Fruit fly (Drosophila melanogaster) whole organism, prepupa: ENCODE results near the gene ksh.

Source experiments
- CG10631 ChIP-seq: fragments of 200-800 bp; sonication (Bioruptor generic); optimal IDR thresholded peaks from 2 replicates; lab custom pipeline; 2016; ENCODE audit warnings: missing biosample characterization, missing genetic modification characterization
- CG10669 ChIP-seq: fragments of 200-800 bp; sonication (Bioruptor generic); optimal IDR thresholded peaks from 3 replicates; lab custom pipeline; 2018; ENCODE audit warnings: missing biosample characterization, mild to moderate bottlenecking, missing genetic modification characterization, moderate library complexity
- CG11762 ChIP-seq: fragments of 200-800 bp; sonication (Bioruptor generic); optimal IDR thresholded peaks from 3 replicates; lab custom pipeline; 2016; ENCODE audit warnings: missing biosample characterization, missing genetic modification characterization; ENCODE audit not compliant: insufficient read depth
- CG11902 ChIP-seq: fragments of 200-800 bp; sonication (Bioruptor generic); optimal IDR thresholded peaks from 3 replicates; lab custom pipeline; 2016; ENCODE audit warnings: missing biosample characterization, missing genetic modification characterization
- CG31627 ChIP-seq: fragments of 200-800 bp; sonication (Bioruptor generic); optimal IDR thresholded peaks from 3 replicates; lab custom pipeline; 2016; ENCODE audit warnings: missing biosample characterization, missing genetic modification characterization
- CG34406 ChIP-seq: fragments of 200-800 bp; sonication (Bioruptor generic); optimal IDR thresholded peaks from 3 replicates; lab custom pipeline; 2016; ENCODE audit warnings: missing biosample characterization, missing genetic modification characterization
- CG4318 ChIP-seq: fragments of 200-800 bp; sonication (Bioruptor generic); optimal IDR thresholded peaks from 3 replicates; lab custom pipeline; 2017; ENCODE audit warnings: missing biosample characterization, mild to moderate bottlenecking, missing genetic modification characterization
- CG6163 ChIP-seq: fragments of 200-800 bp; sonication (Bioruptor generic); IDR thresholded peaks from 3 replicates; pipeline ENCODE4 v1.3.6; 2022; ENCODE audit warnings: missing biosample characterization, missing genetic modification characterization
- CG6276 ChIP-seq: fragments of 200-800 bp; sonication (Bioruptor generic); optimal IDR thresholded peaks from 2 replicates; lab custom pipeline; 2017; ENCODE audit warnings: missing biosample characterization, mild to moderate bottlenecking, missing genetic modification characterization
- CG6808 ChIP-seq: fragments of 200-800 bp; sonication (Bioruptor generic); optimal IDR thresholded peaks from 3 replicates; lab custom pipeline; 2017; ENCODE audit warnings: missing biosample characterization, missing genetic modification characterization, mild to moderate bottlenecking, moderate library complexity, missing genetic modification reagents
- CG7368 ChIP-seq: fragments of 200-800 bp; sonication (Bioruptor generic); optimal IDR thresholded peaks from 3 replicates; lab custom pipeline; 2016; ENCODE audit warnings: missing biosample characterization, missing genetic modification characterization
- CG8119 ChIP-seq: fragments of 200-800 bp; sonication (Bioruptor generic); IDR thresholded peaks from 3 replicates; pipeline ENCODE4 v1.3.6; 2022; ENCODE audit warnings: missing biosample characterization, missing genetic modification characterization
- CG8632 ChIP-seq: fragments of 200-800 bp; sonication (Bioruptor generic); optimal IDR thresholded peaks from 3 replicates; lab custom pipeline; 2016; ENCODE audit warnings: missing biosample characterization, missing genetic modification characterization
- CG9139 ChIP-seq: fragments of 200-800 bp; sonication (Bioruptor generic); optimal IDR thresholded peaks from 3 replicates; lab custom pipeline; 2017; ENCODE audit warnings: missing biosample characterization, mild to moderate bottlenecking, missing genetic modification characterization
- Eip75B ChIP-seq: fragments of 200-800 bp; sonication (Bioruptor generic); optimal IDR thresholded peaks from 3 replicates; lab custom pipeline; 2016; ENCODE audit warnings: missing biosample characterization, missing genetic modification characterization
- Eip78C ChIP-seq: fragments of 200-800 bp; sonication (Bioruptor generic); peaks from one replicate; lab custom pipeline; 2016; ENCODE audit warnings: missing biosample characterization, missing genetic modification characterization
- Eip93F ChIP-seq: fragments of 200-800 bp; sonication (Bioruptor generic); optimal IDR thresholded peaks from 2 replicates; lab custom pipeline; 2016; ENCODE audit warnings: missing biosample characterization, mild to moderate bottlenecking, missing genetic modification characterization
- Ets96B ChIP-seq: fragments of 200-800 bp; optimal IDR thresholded peaks from 2 replicates; lab custom pipeline; 2019; ENCODE audit warnings: missing biosample characterization, mild to moderate bottlenecking, missing genetic modification characterization, moderate library complexity
- Hr38 ChIP-seq: sonication (Bioruptor generic); optimal IDR thresholded peaks from 2 replicates; lab custom pipeline; 2016; ENCODE audit warnings: missing biosample characterization, missing genetic modification characterization
- Hr39 ChIP-seq: fragments of 200-800 bp; sonication (Bioruptor generic); optimal IDR thresholded peaks from 2 replicates; lab custom pipeline; 2016; ENCODE audit warnings: missing biosample characterization, missing genetic modification characterization
- Hr4 ChIP-seq: fragments of 200-800 bp; sonication (Bioruptor generic); optimal IDR thresholded peaks from 3 replicates; lab custom pipeline; 2016; ENCODE audit warnings: missing biosample characterization, missing genetic modification characterization
- Lpt ChIP-seq: fragments of 200-800 bp; sonication (Bioruptor generic); optimal IDR thresholded peaks from 3 replicates; lab custom pipeline; 2016; ENCODE audit warnings: missing biosample characterization, missing genetic modification characterization
- Met ChIP-seq: fragments of 200-800 bp; sonication (Bioruptor generic); optimal IDR thresholded peaks from 3 replicates; lab custom pipeline; 2016; ENCODE audit warnings: missing biosample characterization, missing genetic modification characterization
- Sox14 ChIP-seq: fragments of 200-800 bp; sonication (Bioruptor generic); optimal IDR thresholded peaks from 3 replicates; lab custom pipeline; 2016; ENCODE audit warnings: missing biosample characterization, missing genetic modification characterization
- dsx ChIP-seq: fragments of 200-800 bp; optimal IDR thresholded peaks from 3 replicates; lab custom pipeline; 2019; ENCODE audit warnings: missing biosample characterization, mild to moderate bottlenecking, missing genetic modification characterization, moderate library complexity; ENCODE audit not compliant: poor library complexity, severe bottlenecking
- eg ChIP-seq: fragments of 200-800 bp; sonication (Bioruptor generic); IDR thresholded peaks from 3 replicates; pipeline ENCODE4 v1.3.6; 2022; ENCODE audit warnings: missing biosample characterization, missing genetic modification characterization
- esn ChIP-seq: fragments of 200-800 bp; sonication (Bioruptor generic); optimal IDR thresholded peaks from 2 replicates; lab custom pipeline; 2016; ENCODE audit warnings: missing biosample characterization, mild to moderate bottlenecking, missing genetic modification characterization, moderate library complexity
- fd59A ChIP-seq: fragments of 200-800 bp; sonication (Bioruptor generic); optimal IDR thresholded peaks from 2 replicates; lab custom pipeline; 2017; ENCODE audit warnings: missing biosample characterization, mild to moderate bottlenecking, missing genetic modification characterization, missing genetic modification reagents
- fkh ChIP-seq: fragments of 200-800 bp; sonication (Bioruptor generic); optimal IDR thresholded peaks from 3 replicates; lab custom pipeline; 2017; ENCODE audit warnings: missing biosample characterization, mild to moderate bottlenecking, missing genetic modification characterization, moderate library complexity
- lz ChIP-seq: fragments of 200-800 bp; sonication (Bioruptor generic); optimal IDR thresholded peaks from 3 replicates; lab custom pipeline; 2016; ENCODE audit warnings: missing biosample characterization, missing genetic modification characterization
- net ChIP-seq: fragments of 200-800 bp; sonication (Bioruptor generic); optimal IDR thresholded peaks from 3 replicates; lab custom pipeline; 2016; ENCODE audit warnings: missing biosample characterization, missing genetic modification characterization
- pdm3 ChIP-seq: fragments of 200-800 bp; sonication (Bioruptor generic); optimal IDR thresholded peaks from 3 replicates; lab custom pipeline; 2016; ENCODE audit warnings: missing biosample characterization, missing genetic modification characterization
- salr ChIP-seq, 2 experiments: fragments of 200-800 bp; sonication (Bioruptor generic); optimal IDR thresholded peaks; 3 replicates each; lab custom pipeline; 2016 to 2018; ENCODE audit warnings: missing biosample characterization in 2 of 2, missing genetic modification characterization in 2 of 2, mild to moderate bottlenecking in 1 of 2
- spab ChIP-seq: fragments of 200-800 bp; sonication (Bioruptor generic); optimal IDR thresholded peaks from 2 replicates; lab custom pipeline; 2017; ENCODE audit warnings: missing biosample characterization, mild to moderate bottlenecking, missing genetic modification characterization, missing genetic modification reagents
- svp ChIP-seq: fragments of 200-800 bp; sonication (Bioruptor generic); peaks from one replicate; lab custom pipeline; 2016; ENCODE audit warnings: missing biosample characterization, missing genetic modification characterization
- vri ChIP-seq: fragments of 200-800 bp; sonication (Bioruptor generic); optimal IDR thresholded peaks from 3 replicates; lab custom pipeline; 2016; ENCODE audit warnings: missing biosample characterization, mild to moderate bottlenecking, missing genetic modification characterization

The ksh gene

dm6 chrX:19480544-19481127, 14.2 kb downstream of the ksh start:
- TF ChIP-seq vri (GFP tag; lab: Kevin White, UChicago), result no peak
- TF ChIP-seq Lpt (GFP tag; lab: Kevin White, UChicago), result no peak
- no peak for TF ChIP-seq lz (GFP tag; lab: Kevin White, UChicago)
- TF ChIP-seq CG8632 (GFP tag; lab: Kevin White, UChicago), result no peak
- no peak for TF ChIP-seq salr (GFP tag; optimal IDR thresholded peaks at IDR 0.05; lab: Kevin White, UChicago)
- no peak for TF ChIP-seq dsx (GFP tag; lab: Kevin White, UChicago)
- no peak for TF ChIP-seq eg
- TF ChIP-seq CG6163 (GFP tag; lab: Robert Waterston, UW), result no peak

- TF ChIP-seq CG10631 (no peak), dsx (GFP tag; lab: Kevin White, UChicago) (peak; percentile 74), fkh (GFP tag; lab: Kevin White, UChicago) (no peak), Hr39 (GFP tag; lab: Kevin White, UChicago) (no peak), Sox14 (GFP tag; lab: Kevin White, UChicago) (peak; percentile 45), lz (GFP tag; lab: Kevin White, UChicago) (no peak), Ets96B (no peak)
These were observed 14.9 kb downstream of the ksh start, which contains the start of the genes Naa15-16 and mRpS14 for dm6 chrX:19479869-19480326. TSS of gene Naa15-16 (plus strand) at chrX:19479984. TSS of gene mRpS14 (minus strand) at chrX:19480238.

- TF ChIP-seq pdm3 (GFP tag; lab: Kevin White, UChicago) (no peak), CG6163 (GFP tag; lab: Robert Waterston, UW) (no peak), CG11762 (GFP tag; lab: Kevin White, UChicago) (no peak), CG31627 (no peak), spab (GFP tag; lab: Kevin White, UChicago) (no peak), CG10669 (GFP tag; lab: Kevin White, UChicago) (no peak), CG4318 (GFP tag; lab: Kevin White, UChicago) (no peak), Eip93F (GFP tag; lab: Kevin White, UChicago) (no peak), CG9139 (no peak), net (GFP tag; lab: Kevin White, UChicago) (no peak), Eip75B (no peak), fkh (GFP tag; lab: Kevin White, UChicago) (no peak), CG7368 (GFP tag; lab: Kevin White, UChicago) (no peak), Ets96B (no peak), fd59A (GFP tag; lab: Kevin White, UChicago) (no peak), CG6808 (GFP tag; lab: Kevin White, UChicago) (no peak), Hr4 (GFP tag; lab: Kevin White, UChicago) (no peak), CG6276 (GFP tag; lab: Kevin White, UChicago) (no peak), CG8119 (GFP tag; lab: Robert Waterston, UW) (no peak), CG34406 (GFP tag; lab: Kevin White, UChicago) (no peak)
- TF ChIP-seq, all 60 proteins: peak for 0
These were observed 15.7 kb downstream of the ksh start, which contains the start of gene CG32533 for dm6 chrX:19479134-19479533. TSS of gene CG32533 (minus strand) at chrX:19479411.

dm6 chrX:19474763-19475162, 20.0 kb downstream of the ksh start, which contains the start of gene narya:
TSS of gene narya (plus strand) at chrX:19475063.
- TF ChIP-seq Eip78C (GFP tag; lab: Kevin White, UChicago), result no peak
- no peak for TF ChIP-seq CG6276 (GFP tag; lab: Kevin White, UChicago)
- no peak for TF ChIP-seq CG11762 (GFP tag; lab: Kevin White, UChicago)
- no peak for TF ChIP-seq Ets96B
- no peak for TF ChIP-seq Lpt (GFP tag; lab: Kevin White, UChicago)
- TF ChIP-seq svp, result no peak
- TF ChIP-seq CG11902 (GFP tag; lab: Kevin White, UChicago), result no peak
- no peak for TF ChIP-seq Hr38 (GFP tag; lab: Kevin White, UChicago)
- no peak for TF ChIP-seq CG34406 (GFP tag; lab: Kevin White, UChicago)
- no peak for TF ChIP-seq salr (GFP tag; optimal IDR thresholded peaks at IDR 0.05; lab: Kevin White, UChicago)
- TF ChIP-seq esn (GFP tag; lab: Kevin White, UChicago), result no peak
- TF ChIP-seq Eip93F (GFP tag; lab: Kevin White, UChicago), result no peak
- no peak for TF ChIP-seq Met
